Worm (Caenorhabditis elegans) whole organism, L2 larva: ENCODE measurements around the gene C12D8.21.

ENCODE experiments used
- R02D3.7 ChIP-seq: fragments of 150-350 bp; optimal IDR thresholded peaks from 2 replicates; lab custom pipeline; 2014; ENCODE audit warnings: missing biosample characterization, missing genetic modification characterization
- ceh-82 ChIP-seq: fragments of 150-350 bp; optimal IDR thresholded peaks from 2 replicates; lab custom pipeline; 2014; ENCODE audit warnings: missing biosample characterization, missing genetic modification characterization
- nhr-77 ChIP-seq: fragments of 150-350 bp; optimal IDR thresholded peaks from 2 replicates; lab custom pipeline; 2014; ENCODE audit warnings: missing biosample characterization, missing genetic modification characterization
- unc-62 ChIP-seq: fragments of 150-350 bp; optimal IDR thresholded peaks from 2 replicates; lab custom pipeline; 2014; ENCODE audit warnings: missing biosample characterization, missing genetic modification reagents, missing genetic modification characterization

- TF ChIP-seq nhr-77 (tag; lab: Kevin White, UChicago) (no peak), ceh-82 (tag; lab: Kevin White, UChicago) (no peak), R02D3.7 (no peak), unc-62 (GFP tag; lab: Kevin White, UChicago) (no peak)
Measured at ce11 chrV:10224619-10225018, 16.4 kb downstream of the C12D8.21 start.
